Fruit fly (Drosophila melanogaster) whole organism, adult: ENCODE data around the gene CG2577.

ENCODE experiments used
- CG11617 ChIP-seq: fragments of 200-800 bp; sonication (Bioruptor generic); optimal IDR thresholded peaks from 2 replicates; lab custom pipeline; 2017; ENCODE audit warnings: mild to moderate bottlenecking, missing biosample characterization, missing genetic modification reagents, missing genetic modification characterization
- CG12768 ChIP-seq: fragments of 200-800 bp; sonication (Bioruptor generic); optimal IDR thresholded peaks from 2 replicates; lab custom pipeline; 2017; ENCODE audit warnings: missing biosample characterization, missing genetic modification characterization, mild to moderate bottlenecking, moderate library complexity, missing genetic modification reagents
- CG14711 ChIP-seq: fragments of 200-800 bp; sonication (Bioruptor generic); optimal IDR thresholded peaks from 2 replicates; lab custom pipeline; 2018; ENCODE audit warnings: missing biosample characterization, mild to moderate bottlenecking, missing genetic modification characterization, moderate library complexity
- CG1620 ChIP-seq: fragments of 200-800 bp; sonication (Bioruptor generic); optimal IDR thresholded peaks from 2 replicates; lab custom pipeline; 2016; ENCODE audit warnings: missing biosample characterization, missing genetic modification characterization
- CG33017 ChIP-seq: fragments of 200-800 bp; sonication (Bioruptor generic); optimal IDR thresholded peaks from 2 replicates; lab custom pipeline; 2018; ENCODE audit warnings: missing biosample characterization, mild to moderate bottlenecking, missing genetic modification characterization, moderate library complexity
- CG5204 ChIP-seq: fragments of 200-800 bp; sonication (Bioruptor generic); optimal IDR thresholded peaks from 2 replicates; lab custom pipeline; 2016; ENCODE audit warnings: missing biosample characterization, missing genetic modification characterization
- CG7045 ChIP-seq: fragments of 200-800 bp; sonication (Bioruptor generic); optimal IDR thresholded peaks from 2 replicates; lab custom pipeline; 2017; ENCODE audit warnings: missing biosample characterization, mild to moderate bottlenecking, missing genetic modification characterization
- CG7101 ChIP-seq: fragments of 200-800 bp; sonication (Bioruptor generic); optimal IDR thresholded peaks from 2 replicates; lab custom pipeline; 2018; ENCODE audit warnings: missing biosample characterization, mild to moderate bottlenecking, missing genetic modification characterization, moderate library complexity
- Clk ChIP-seq: fragments of 200-800 bp; sonication (Bioruptor generic); optimal IDR thresholded peaks from 2 replicates; lab custom pipeline; 2017; ENCODE audit warnings: missing biosample characterization, missing genetic modification characterization
- Crg-1 ChIP-seq: fragments of 200-800 bp; sonication (Bioruptor generic); optimal IDR thresholded peaks from 2 replicates; lab custom pipeline; 2016; ENCODE audit warnings: missing biosample characterization, missing genetic modification characterization
- Hr96 ChIP-seq: fragments of 200-800 bp; sonication (Bioruptor generic); optimal IDR thresholded peaks from 2 replicates; lab custom pipeline; 2016; ENCODE audit warnings: missing biosample characterization, missing genetic modification characterization
- Mnt ChIP-seq: fragments of 200-800 bp; sonication (Bioruptor generic); optimal IDR thresholded peaks from 2 replicates; lab custom pipeline; 2016; ENCODE audit warnings: missing biosample characterization, mild to moderate bottlenecking, missing genetic modification characterization
- bab1 ChIP-seq: fragments of 200-800 bp; sonication (Bioruptor generic); optimal IDR thresholded peaks from 3 replicates; lab custom pipeline; 2019; ENCODE audit warnings: missing biosample characterization, mild to moderate bottlenecking, missing genetic modification characterization, moderate library complexity
- cic ChIP-seq: fragments of 200-800 bp; sonication (Bioruptor generic); optimal IDR thresholded peaks from 2 replicates; lab custom pipeline; 2017; ENCODE audit warnings: missing biosample characterization, mild to moderate bottlenecking, missing genetic modification characterization, moderate library complexity
- cnc ChIP-seq, 2 experiments: fragments of >200 bp; optimal IDR thresholded peaks; 2 replicates each; lab custom pipeline; 2017
- kay ChIP-seq: fragments of 200-800 bp; sonication (Bioruptor generic); peaks from one replicate; lab custom pipeline; 2016; ENCODE audit warnings: missing biosample characterization, missing genetic modification characterization, borderline replicate concordance
- ovo ChIP-seq: fragments of 200-800 bp; sonication (Bioruptor generic); optimal IDR thresholded peaks from 2 replicates; lab custom pipeline; 2016; ENCODE audit warnings: missing biosample characterization, missing genetic modification characterization
- pad ChIP-seq: fragments of 200-800 bp; sonication (Bioruptor generic); optimal IDR thresholded peaks from 3 replicates; lab custom pipeline; 2017; ENCODE audit warnings: missing biosample characterization, missing genetic modification characterization, mild to moderate bottlenecking, moderate library complexity, missing genetic modification reagents
- tj ChIP-seq: fragments of 200-800 bp; sonication (Bioruptor generic); optimal IDR thresholded peaks from 3 replicates; lab custom pipeline; 2017; ENCODE audit warnings: missing biosample characterization, mild to moderate bottlenecking, missing genetic modification characterization, moderate library complexity
- toe ChIP-seq: fragments of 200-800 bp; sonication (Bioruptor generic); optimal IDR thresholded peaks from 2 replicates; lab custom pipeline; 2016; ENCODE audit warnings: missing biosample characterization, missing genetic modification characterization

CG2577 gene

DNA sequence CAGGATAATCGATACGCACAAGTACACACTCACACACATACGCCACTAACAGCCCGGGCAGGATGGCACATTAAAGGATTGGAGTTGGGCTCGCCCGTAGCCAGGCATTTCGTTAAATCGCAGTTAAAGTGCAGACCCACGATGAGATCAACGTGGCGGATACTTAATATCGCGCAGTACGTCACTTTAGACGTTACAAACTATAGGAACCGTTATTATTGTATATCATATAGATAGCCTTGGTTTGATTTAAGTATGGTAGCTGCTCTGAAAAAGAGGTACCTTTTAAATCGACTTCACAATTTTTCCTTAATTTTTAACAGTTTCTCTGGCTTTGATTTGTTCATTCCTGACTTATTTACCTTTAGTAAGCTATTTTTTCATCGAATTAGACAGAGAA lies at the start of gene CG2577:
TSS of gene CG2577 (plus strand) at position 301 of the 400 bp plus-strand sequence.
- TF ChIP-seq CG11617 (GFP tag; lab: Kevin White, UChicago): no peak
- TF ChIP-seq CG14711 (tag; lab: Kevin White, UChicago): no peak
- TF ChIP-seq Crg-1: no peak
- TF ChIP-seq CG7101 (tag; lab: Kevin White, UChicago): no peak
- TF ChIP-seq cic: no peak
- no peak for TF ChIP-seq Mnt (GFP tag; lab: Kevin White, UChicago)

DNA sequence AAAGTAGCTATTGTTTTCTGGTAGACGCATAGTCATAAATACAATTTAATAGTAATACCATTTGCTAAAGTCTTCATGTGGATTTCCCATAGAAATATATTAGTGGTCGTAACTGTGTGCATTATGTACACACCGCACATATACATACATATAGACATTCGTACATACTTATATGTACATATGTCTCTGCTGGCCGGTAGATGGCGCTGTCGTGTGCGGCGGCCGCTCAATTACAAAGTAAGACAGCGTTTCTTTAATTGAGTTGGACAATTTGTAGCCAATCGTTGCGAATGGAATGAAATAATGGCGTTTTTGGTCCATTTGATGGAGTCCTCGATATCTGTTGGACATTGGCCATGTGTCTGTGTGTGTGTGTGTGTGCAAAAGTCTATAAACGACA lies 19.5 kb upstream of the CG2577 start:
- TF ChIP-seq toe (GFP tag; lab: Kevin White, UChicago) (no peak), bab1 (GFP tag; lab: Kevin White, UChicago) (no peak), CG7045 (GFP tag; lab: Kevin White, UChicago) (no peak), Hr96 (GFP tag; lab: Kevin White, UChicago) (no peak), CG11617 (GFP tag; lab: Kevin White, UChicago) (no peak), Mnt (GFP tag; lab: Kevin White, UChicago) (no peak), Crg-1 (no peak), tj (GFP tag; lab: Kevin White, UChicago) (no peak), CG7101 (tag; lab: Kevin White, UChicago) (no peak), CG14711 (tag; lab: Kevin White, UChicago) (no peak), CG5204 (GFP tag; lab: Kevin White, UChicago) (no peak), Clk (GFP tag; lab: Kevin White, UChicago) (no peak), cnc (optimal IDR thresholded peaks at IDR 0.05; lab: Kevin White, UChicago) (no peak), CG33017 (tag; lab: Kevin White, UChicago) (no peak), CG12768 (GFP tag; lab: Kevin White, UChicago) (no peak)

DNA sequence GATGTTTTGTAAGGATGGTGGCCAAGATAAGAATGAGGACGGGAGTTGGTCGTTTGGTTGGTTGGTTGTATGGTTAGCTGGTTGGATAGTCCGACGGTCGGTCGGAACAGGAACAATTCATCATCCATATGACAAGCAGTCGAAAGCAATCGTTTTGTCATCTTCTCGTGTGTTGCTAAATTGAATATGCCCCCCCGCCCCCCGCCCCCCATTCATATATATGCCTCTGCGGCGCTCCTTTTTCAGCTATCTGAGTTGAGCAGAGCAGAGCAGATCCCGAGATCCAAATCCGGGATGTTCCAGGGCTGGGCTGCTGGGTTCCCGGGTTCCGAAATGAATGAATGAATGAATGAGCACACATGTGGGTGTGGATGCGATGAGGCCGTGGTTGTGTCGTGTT lies 16.8 kb upstream of the CG2577 start:
- TF ChIP-seq CG7101 (tag; lab: Kevin White, UChicago) (no peak), CG1620 (GFP tag; lab: Kevin White, UChicago) (no peak)

DNA sequence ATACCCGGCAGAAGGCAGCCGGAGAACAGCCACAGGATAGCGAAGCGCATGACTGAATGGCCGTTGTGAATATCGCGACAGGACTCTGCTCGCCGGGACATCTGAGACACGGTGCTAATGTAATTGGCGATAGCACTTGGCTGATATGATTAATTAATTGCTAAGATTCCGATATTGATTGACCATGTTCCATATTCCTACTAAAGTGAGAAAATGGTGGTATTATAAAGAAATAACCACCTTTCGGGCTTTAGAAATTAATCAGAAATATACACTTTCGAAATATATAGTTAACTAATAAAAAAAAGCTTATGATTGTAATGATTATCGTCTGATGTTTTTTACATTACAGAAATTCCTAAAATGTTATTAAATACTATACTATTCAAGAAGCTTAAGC lies 4.7 kb downstream of the CG2577 start, which contains the start of gene Ir11a:
TSS of gene Ir11a (minus strand) at position 101 of the 400 bp plus-strand sequence.
- TF ChIP-seq ovo (GFP tag; lab: Kevin White, UChicago) (no peak), CG7045 (GFP tag; lab: Kevin White, UChicago) (no peak), Mnt (GFP tag; lab: Kevin White, UChicago) (no peak), CG33017 (tag; lab: Kevin White, UChicago) (no peak), CG11617 (GFP tag; lab: Kevin White, UChicago) (no peak), CG12768 (GFP tag; lab: Kevin White, UChicago) (no peak), kay (GFP tag; lab: Kevin White, UChicago) (no peak), CG5204 (GFP tag; lab: Kevin White, UChicago) (no peak), CG7101 (tag; lab: Kevin White, UChicago) (no peak), tj (GFP tag; lab: Kevin White, UChicago) (no peak), cnc (optimal IDR thresholded peaks at IDR 0.05; lab: Kevin White, UChicago) (no peak), CG14711 (tag; lab: Kevin White, UChicago) (no peak), Clk (GFP tag; lab: Kevin White, UChicago) (no peak), CG1620 (GFP tag; lab: Kevin White, UChicago) (no peak), Crg-1 (no peak), toe (GFP tag; lab: Kevin White, UChicago) (no peak), pad (GFP tag; lab: Kevin White, UChicago) (no peak), bab1 (GFP tag; lab: Kevin White, UChicago) (no peak)

DNA sequence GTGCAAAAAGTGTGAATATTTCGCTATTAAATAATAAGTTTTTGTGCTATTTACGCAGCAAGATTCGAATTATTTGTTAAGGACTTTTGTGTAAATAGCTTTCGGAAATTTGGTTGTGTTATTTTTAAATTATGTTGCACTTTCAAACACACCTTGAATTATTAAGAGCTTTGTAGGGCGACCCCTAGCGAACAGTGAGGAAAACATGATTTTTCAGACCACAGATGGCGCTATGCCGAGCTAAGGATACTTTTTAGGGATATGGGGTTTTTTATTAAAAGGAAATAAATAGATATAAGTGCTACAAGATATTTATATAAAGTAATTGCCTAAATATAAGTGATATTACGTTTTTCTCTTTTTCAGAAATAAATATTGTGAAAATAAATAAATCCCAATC lies 13.3 kb downstream of the CG2577 start:
- TF ChIP-seq CG14711 (tag; lab: Kevin White, UChicago) (no peak), CG7045 (GFP tag; lab: Kevin White, UChicago) (no peak), CG11617 (GFP tag; lab: Kevin White, UChicago) (no peak), CG12768 (GFP tag; lab: Kevin White, UChicago) (no peak), CG5204 (GFP tag; lab: Kevin White, UChicago) (no peak), cnc (optimal IDR thresholded peaks at IDR 0.05; lab: Kevin White, UChicago) (no peak), Clk (GFP tag; lab: Kevin White, UChicago) (no peak), tj (GFP tag; lab: Kevin White, UChicago) (no peak), pad (GFP tag; lab: Kevin White, UChicago) (no peak), Hr96 (GFP tag; lab: Kevin White, UChicago) (no peak), Crg-1 (no peak), bab1 (GFP tag; lab: Kevin White, UChicago) (no peak), CG7101 (tag; lab: Kevin White, UChicago) (no peak), ovo (GFP tag; lab: Kevin White, UChicago) (no peak), CG1620 (GFP tag; lab: Kevin White, UChicago) (no peak), Mnt (GFP tag; lab: Kevin White, UChicago) (no peak), kay (GFP tag; lab: Kevin White, UChicago) (no peak), CG33017 (tag; lab: Kevin White, UChicago) (no peak), cic (no peak)

DNA sequence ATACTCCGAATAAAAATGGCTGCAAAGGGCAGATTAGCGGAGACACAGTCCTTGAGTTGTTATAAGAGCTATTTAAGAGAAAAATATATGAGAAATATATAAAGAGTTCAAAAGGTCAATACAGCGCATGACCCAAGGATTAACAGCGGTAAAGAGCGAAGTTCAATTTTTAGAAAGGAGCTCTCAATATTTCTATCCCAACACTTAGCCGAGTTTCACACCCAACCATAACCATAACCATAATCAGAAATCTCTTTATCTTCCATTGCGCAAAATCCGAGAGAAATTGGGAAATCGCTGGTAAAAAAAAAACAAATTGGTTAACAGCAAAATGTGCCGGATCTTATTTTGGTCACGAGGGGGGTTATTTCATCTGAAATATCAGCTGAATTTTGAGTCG lies 16.2 kb downstream of the CG2577 start:
- no peak for TF ChIP-seq Crg-1
- no peak for TF ChIP-seq cnc (optimal IDR thresholded peaks at IDR 0.05; lab: Kevin White, UChicago)
- no peak for TF ChIP-seq bab1 (GFP tag; lab: Kevin White, UChicago)
